Fruit fly (Drosophila melanogaster) whole organism, larva: Measurements from ENCODE around the gene CG43680.

Experiments used
- noc ChIP-seq: fragments of 200-800 bp; sonication (Bioruptor generic); optimal IDR thresholded peaks from 3 replicates; lab custom pipeline; 2019; ENCODE audit warnings: missing biosample characterization, mild to moderate bottlenecking, missing genetic modification characterization, moderate library complexity

The CG43680 gene

dm6 chr3L:15043465-15043864 is 9.7 kb downstream of the CG43680 start:
- no peak for TF ChIP-seq noc (tag; lab: Kevin White, UChicago)

dm6 chr3L:15042470-15042869 is 10.7 kb downstream of the CG43680 start, which contains the start of gene Rpn12R:
TSS of gene Rpn12R (minus strand) at chr3L:15042570.
- no peak for TF ChIP-seq noc (tag; lab: Kevin White, UChicago)

- TF ChIP-seq noc (tag; lab: Kevin White, UChicago): no peak
These were observed 12.7 kb downstream of the CG43680 start for dm6 chr3L:15040329-15040886.

- TF ChIP-seq noc (tag; lab: Kevin White, UChicago): no peak
These were observed 13.6 kb downstream of the CG43680 start for dm6 chr3L:15039510-15039909.

- no peak for TF ChIP-seq noc (tag; lab: Kevin White, UChicago)
These were observed 17.6 kb downstream of the CG43680 start for dm6 chr3L:15035585-15035984.

dm6 chr3L:15034714-15035076 is 18.5 kb downstream of the CG43680 start:
- no peak for TF ChIP-seq noc (tag; lab: Kevin White, UChicago)

dm6 chr3L:15034061-15034713 is 19.0 kb downstream of the CG43680 start:
- TF ChIP-seq noc (tag; lab: Kevin White, UChicago): no peak

- TF ChIP-seq noc (tag; lab: Kevin White, UChicago): no peak
These were observed 21.4 kb downstream of the CG43680 start for dm6 chr3L:15031773-15032172.

- TF ChIP-seq noc (tag; lab: Kevin White, UChicago): no peak
These were observed 30.0 kb downstream of the CG43680 start, which contains the start of gene CG32148 for dm6 chr3L:15023192-15023591. TSS of gene CG32148 (plus strand) at chr3L:15023492.

dm6 chr3L:15021008-15021407 is 32.1 kb downstream of the CG43680 start:
- TF ChIP-seq noc (tag; lab: Kevin White, UChicago): no peak

dm6 chr3L:15013957-15014692 is 39.0 kb downstream of the CG43680 start, which contains the start of gene Reck:
TSS of gene Reck (minus strand) at chr3L:15014062.
- TF ChIP-seq noc (tag; lab: Kevin White, UChicago): no peak

dm6 chr3L:15013296-15013695 is 39.9 kb downstream of the CG43680 start:
- no peak for TF ChIP-seq noc (tag; lab: Kevin White, UChicago)

- peak; percentile 74 for TF ChIP-seq noc (tag; lab: Kevin White, UChicago)
These were observed 41.4 kb downstream of the CG43680 start for dm6 chr3L:15011638-15012335.

dm6 chr3L:15011142-15011541 is 42.0 kb downstream of the CG43680 start:
- TF ChIP-seq noc (tag; lab: Kevin White, UChicago): no peak

- no peak for TF ChIP-seq noc (tag; lab: Kevin White, UChicago)
These were observed 42.5 kb downstream of the CG43680 start for dm6 chr3L:15010601-15011000.

dm6 chr3L:15009681-15010080 is 43.5 kb downstream of the CG43680 start:
- no peak for TF ChIP-seq noc (tag; lab: Kevin White, UChicago)
